Fruit fly (Drosophila melanogaster): ENCODE results near the gene CG1999.

DNA sequence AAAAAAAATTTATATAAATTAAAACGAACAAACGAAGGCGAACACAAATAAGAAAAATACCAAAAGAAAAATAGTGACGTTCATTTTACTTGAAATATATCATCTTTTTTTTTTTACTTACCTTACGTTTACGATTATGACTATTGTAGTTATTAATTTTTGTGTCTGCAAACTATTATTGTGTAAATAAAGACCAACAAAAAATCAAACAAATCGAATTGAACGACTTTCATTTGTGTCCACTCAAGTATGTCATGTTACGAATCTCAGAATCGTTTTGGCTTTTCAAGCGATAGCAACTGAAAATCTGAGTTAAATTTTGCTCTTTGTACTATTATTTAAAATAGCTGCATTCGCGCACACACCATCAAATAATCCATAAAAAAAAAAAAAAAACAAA, 29.9 kb upstream of the CG1999 start, which contains the start of gene Acsf3:
- no peak for TF ChIP-seq tj (GFP tag; optimal IDR thresholded peaks at IDR 0.05)
- no peak for TF ChIP-seq CG7045 (GFP tag; optimal IDR thresholded peaks at IDR 0.05)
- no peak for TF ChIP-seq CG14711 (tag; optimal IDR thresholded peaks at IDR 0.05)
- no peak for TF ChIP-seq Clk (GFP tag; optimal IDR thresholded peaks at IDR 0.05)
- TF ChIP-seq CG11617 (GFP tag; optimal IDR thresholded peaks at IDR 0.05), result no peak
- TF ChIP-seq pad (GFP tag; optimal IDR thresholded peaks at IDR 0.05), result no peak
- no peak for TF ChIP-seq kay (GFP tag; ENCODE audit: borderline replicate concordance)
- no peak for TF ChIP-seq CG33017 (tag; optimal IDR thresholded peaks at IDR 0.05)
- no peak for TF ChIP-seq toe (GFP tag; optimal IDR thresholded peaks at IDR 0.05)
- no peak for TF ChIP-seq bab1 (GFP tag; optimal IDR thresholded peaks at IDR 0.05)
